Fruit fly (Drosophila melanogaster): ENCODE data around the gene CG17712.

CG17712 gene

DNA sequence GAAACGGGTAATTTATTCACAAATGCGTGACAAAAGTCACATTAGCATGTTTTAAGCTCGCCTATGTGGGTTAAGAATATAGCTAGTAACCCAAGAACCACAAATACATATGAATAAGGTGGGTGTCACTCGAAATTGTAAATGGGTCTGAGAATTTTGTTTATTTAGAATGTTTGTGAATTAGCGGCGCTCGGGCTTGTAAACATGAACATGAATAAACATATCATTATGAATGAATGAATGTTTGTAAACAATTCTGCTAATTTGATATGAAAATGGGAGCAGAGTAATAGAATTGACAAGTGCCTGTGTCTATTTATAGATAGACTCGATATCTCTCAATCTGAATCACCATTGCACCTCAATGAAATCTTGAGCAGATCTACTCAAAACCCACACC lies 16.8 kb downstream of the CG17712 start (continued):
- TF ChIP-seq da (GFP tag; optimal IDR thresholded peaks at IDR 0.05) (no peak), nmo (GFP tag; optimal IDR thresholded peaks at IDR 0.05) (no peak), Camta (GFP tag; optimal IDR thresholded peaks at IDR 0.05) (no peak), sisA (GFP tag; IDR thresholded peaks at IDR 0.05) (no peak), CG15011 (GFP tag; optimal IDR thresholded peaks at IDR 0.05) (no peak), grn (GFP tag; optimal IDR thresholded peaks at IDR 0.05) (no peak), vvl (GFP tag; IDR thresholded peaks at IDR 0.05) (peak; percentile 16; the same call in 1 of the 2 replicates), Scr (GFP tag; IDR thresholded peaks at IDR 0.05; ENCODE audit: partially characterized antibody) (no peak), phol (tag; optimal IDR thresholded peaks at IDR 0.05) (no peak), CG3407 (GFP tag; optimal IDR thresholded peaks at IDR 0.05) (peak; percentile 45), CG12659 (GFP tag; optimal IDR thresholded peaks at IDR 0.05) (no peak), onecut (GFP tag; IDR thresholded peaks at IDR 0.05) (no peak), Asciz (GFP tag; optimal IDR thresholded peaks at IDR 0.05) (peak; percentile 18), sug (tag; optimal IDR thresholded peaks at IDR 0.05) (no peak), CG8765 (GFP tag; IDR thresholded peaks at IDR 0.05) (no peak), CG11696 (GFP tag; IDR thresholded peaks at IDR 0.05) (no peak), CG12769 (tag; optimal IDR thresholded peaks at IDR 0.05) (peak; percentile 1), CHES-1-like (GFP tag; optimal IDR thresholded peaks at IDR 0.05) (no peak), Dip2 (GFP tag; IDR thresholded peaks at IDR 0.05) (no peak), CG15479 (GFP tag; optimal IDR thresholded peaks at IDR 0.05) (no peak), dm (GFP tag; optimal IDR thresholded peaks at IDR 0.05) (no peak), ab (GFP tag; optimal IDR thresholded peaks at IDR 0.05) (no peak), Ets97D (GFP tag; optimal IDR thresholded peaks at IDR 0.05) (no peak), sr (GFP tag; IDR thresholded peaks at IDR 0.05) (no peak), sens (GFP tag) (no peak), HHEX (GFP tag; optimal IDR thresholded peaks at IDR 0.05) (no peak), Vsx1 (GFP tag; optimal IDR thresholded peaks at IDR 0.05) (peak; percentile 11), CG12071 (GFP tag; optimal IDR thresholded peaks at IDR 0.05) (no peak), pzg (GFP tag; optimal IDR thresholded peaks at IDR 0.05) (no peak), CG2712 (tag; optimal IDR thresholded peaks at IDR 0.05) (no peak), lbe (GFP tag; optimal IDR thresholded peaks at IDR 0.05) (no peak), CG11695 (GFP tag; IDR thresholded peaks at IDR 0.05) (no peak), zfh2 (GFP tag; optimal IDR thresholded peaks at IDR 0.05) (no peak), wor (GFP tag; IDR thresholded peaks at IDR 0.05) (no peak), CG8089 (GFP tag; optimal IDR thresholded peaks at IDR 0.05) (no peak), CG10543 (GFP tag; optimal IDR thresholded peaks at IDR 0.05) (no peak), pnt (GFP tag; optimal IDR thresholded peaks at IDR 0.05) (no peak), CG2202 (tag; optimal IDR thresholded peaks at IDR 0.05) (peak; percentile 2), CrebB (tag; optimal IDR thresholded peaks at IDR 0.05) (no peak), cg (GFP tag; optimal IDR thresholded peaks at IDR 0.05) (no peak), schlank (tag; optimal IDR thresholded peaks at IDR 0.05) (peak; percentile 13), CG7271 (tag; optimal IDR thresholded peaks at IDR 0.05) (no peak)

DNA sequence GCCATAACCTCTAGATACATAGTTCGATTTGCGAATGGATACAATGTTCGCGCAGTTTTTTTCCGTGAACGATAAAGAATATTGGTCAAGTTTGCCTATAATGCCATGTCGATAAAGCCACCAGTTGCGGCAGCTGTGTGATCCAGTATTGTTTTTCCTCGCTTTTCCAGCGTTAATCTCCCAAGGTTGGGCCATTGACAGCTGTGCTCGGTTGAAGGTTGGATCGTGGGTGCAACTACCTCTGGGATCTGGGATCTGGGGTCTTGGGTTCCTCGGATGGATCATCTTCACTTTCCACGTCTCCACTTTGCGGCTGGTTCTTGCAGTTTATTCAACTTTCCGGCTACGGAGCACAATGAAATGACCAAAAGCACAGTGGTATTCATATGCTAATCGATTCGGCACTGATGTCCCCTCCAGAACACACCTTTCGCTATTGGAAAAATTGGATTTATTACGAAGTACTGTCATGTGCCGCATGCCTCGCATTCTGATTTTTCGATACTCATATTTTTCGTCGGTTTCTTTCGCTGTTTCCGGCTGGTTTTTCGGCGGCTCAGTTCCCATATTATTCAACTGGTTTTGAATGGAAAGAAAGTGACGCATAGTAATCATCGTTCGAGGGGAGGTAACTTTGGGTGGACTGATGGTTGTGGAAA lies 18.6 kb downstream of the CG17712 start:
- no peak for TF ChIP-seq CG10366 (GFP tag; IDR thresholded peaks at IDR 0.05)
- no peak for TF ChIP-seq sob (GFP tag; IDR thresholded peaks at IDR 0.05)
- no peak for TF ChIP-seq Doc3 (GFP tag; IDR thresholded peaks at IDR 0.05; ENCODE audit: partially characterized antibody)
- TF ChIP-seq Dbx (GFP tag; IDR thresholded peaks at IDR 0.05), result no peak
- TF ChIP-seq Med (GFP tag), result peak; percentile 33
- peak; percentile 67 for TF ChIP-seq kni (GFP tag; optimal IDR thresholded peaks at IDR 0.05)
- TF ChIP-seq hkb (optimal IDR thresholded peaks at IDR 0.05), result no peak
- TF ChIP-seq hkb (GFP tag; IDR thresholded peaks at IDR 0.05), result no peak
- TF ChIP-seq CG4404 (GFP tag; IDR thresholded peaks at IDR 0.05), result no peak
- no peak for TF ChIP-seq CG15073 (GFP tag; optimal IDR thresholded peaks at IDR 0.05)
- TF ChIP-seq CG13624 (GFP tag; optimal IDR thresholded peaks at IDR 0.05), result no peak
- no peak for TF ChIP-seq ftz-f1 (GFP tag; optimal IDR thresholded peaks at IDR 0.05)
